Worm (Caenorhabditis elegans) whole organism, L1 larva: ENCODE measurements around the gene glrx-22.
A peak's percentile ranks its signal among the peaks of the same experiment; 100 is the strongest.

ENCODE experiments used
- C16A3.4 ChIP-seq: fragments of 150-350 bp; optimal IDR thresholded peaks from 2 replicates; lab custom pipeline; 2014; ENCODE audit warnings: missing biosample characterization, missing genetic modification characterization
- aha-1 ChIP-seq: fragments of 150-350 bp; optimal IDR thresholded peaks from 2 replicates; lab custom pipeline; 2014; ENCODE audit warnings: missing biosample characterization, missing genetic modification characterization
- ceh-63 ChIP-seq: fragments of 200-800 bp; sonication (Bioruptor generic); optimal IDR thresholded peaks from 2 replicates; lab custom pipeline; 2018; ENCODE audit warnings: mild to moderate bottlenecking, missing genetic modification characterization, missing compliant biosample characterization
- ceh-8 ChIP-seq: fragments of 200-800 bp; sonication (Bioruptor generic); optimal IDR thresholded peaks from 2 replicates; lab custom pipeline; 2018; ENCODE audit warnings: mild to moderate bottlenecking, missing genetic modification characterization, moderate library complexity, missing compliant biosample characterization
- ceh-88 ChIP-seq: fragments of 200-800 bp; sonication (Bioruptor generic); IDR thresholded peaks from 2 replicates; pipeline ENCODE4 v1.3.6; 2022; ENCODE audit warnings: missing genetic modification characterization, missing compliant biosample characterization
- dpl-1 ChIP-seq, 3 experiments: fragments of 150-350 bp in 2 of 3; sonication (generic microtip) in 1 of 3; optimal IDR thresholded peaks; 2 replicates each; lab custom pipeline; 2014 to 2017; ENCODE audit warnings: missing biosample characterization in 3 of 3, missing genetic modification characterization in 3 of 3, missing genetic modification reagents in 3 of 3
- elt-2 ChIP-seq: sonication (generic microtip); optimal IDR thresholded peaks from 2 replicates; lab custom pipeline; 2016; ENCODE audit warnings: missing genetic modification characterization, mild to moderate bottlenecking, inconsistent platforms, missing compliant biosample characterization, missing genetic modification reagents
- elt-3 ChIP-seq, 6 experiments: fragments of 150-350 bp in 1 of 6; sonication (generic microtip); optimal IDR thresholded peaks; 2 replicates each; lab custom pipeline; 2017 to 2018; ENCODE audit warnings: missing biosample characterization in 6 of 6, missing genetic modification characterization in 6 of 6, inconsistent platforms in 1 of 6
- fkh-10 ChIP-seq: sonication (generic microtip); optimal IDR thresholded peaks from 2 replicates; lab custom pipeline; 2017; ENCODE audit warnings: missing biosample characterization, missing genetic modification reagents, missing genetic modification characterization
- fkh-4 ChIP-seq: sonication (generic microtip); optimal IDR thresholded peaks from 2 replicates; lab custom pipeline; 2016; ENCODE audit warnings: missing compliant biosample characterization, missing genetic modification characterization, borderline replicate concordance
- fkh-8 ChIP-seq: sonication (generic microtip); optimal IDR thresholded peaks from 2 replicates; lab custom pipeline; 2016; ENCODE audit warnings: mild to moderate bottlenecking, missing genetic modification characterization, missing compliant biosample characterization
- grh-1 ChIP-seq: fragments of 200-800 bp; sonication (Bioruptor generic); IDR thresholded peaks from 2 replicates; pipeline ENCODE4 v1.3.6; 2022; ENCODE audit warnings: missing genetic modification reagents, missing genetic modification characterization, missing compliant biosample characterization
- hlh-4 ChIP-seq: sonication (generic microtip); optimal IDR thresholded peaks from 2 replicates; lab custom pipeline; 2016; ENCODE audit warnings: mild to moderate bottlenecking, missing genetic modification characterization, missing compliant biosample characterization
- lin-13 ChIP-seq: fragments of 150-350 bp; optimal IDR thresholded peaks from 2 replicates; lab custom pipeline; 2014; ENCODE audit warnings: missing biosample characterization, missing genetic modification reagents, missing genetic modification characterization
- lin-15B ChIP-seq: fragments of 150-350 bp; sonication (generic microtip); optimal IDR thresholded peaks from 3 replicates; lab custom pipeline; 2014; ENCODE audit warnings: missing biosample characterization, missing genetic modification characterization
- lin-35 ChIP-seq, 2 experiments: fragments of 150-350 bp; optimal IDR thresholded peaks; 2 replicates each; lab custom pipeline; 2014; ENCODE audit warnings: missing biosample characterization in 2 of 2, missing genetic modification characterization in 2 of 2, missing genetic modification reagents in 2 of 2
- mab-9 ChIP-seq: fragments of 200-800 bp; sonication (Bioruptor generic); IDR thresholded peaks from 2 replicates; pipeline ENCODE4 v1.3.6; 2022; ENCODE audit warnings: missing genetic modification reagents, missing genetic modification characterization, missing compliant biosample characterization
- nhr-237 ChIP-seq: fragments of 150-350 bp; optimal IDR thresholded peaks from 2 replicates; lab custom pipeline; 2014; ENCODE audit warnings: missing biosample characterization, missing genetic modification characterization
- nhr-28 ChIP-seq: fragments of 150-350 bp; optimal IDR thresholded peaks from 2 replicates; lab custom pipeline; 2014; ENCODE audit warnings: missing biosample characterization, missing genetic modification characterization
- nhr-76 ChIP-seq: sonication (generic microtip); optimal IDR thresholded peaks from 2 replicates; lab custom pipeline; 2017; ENCODE audit warnings: missing biosample characterization, missing genetic modification characterization
- nhr-85 ChIP-seq: sonication (generic microtip); peaks from one replicate; lab custom pipeline; 2016; ENCODE audit warnings: missing genetic modification characterization, inconsistent platforms, missing compliant biosample characterization
- pag-3 ChIP-seq: sonication (generic microtip); optimal IDR thresholded peaks from 2 replicates; lab custom pipeline; 2017; ENCODE audit warnings: missing genetic modification characterization, mild to moderate bottlenecking, missing compliant biosample characterization, antibody characterized with exemption, borderline replicate concordance; ENCODE audit not compliant: insufficient read depth
- pax-3 ChIP-seq: fragments of 200-800 bp; sonication (Bioruptor generic); optimal IDR thresholded peaks from 2 replicates; lab custom pipeline; 2018; ENCODE audit warnings: mild to moderate bottlenecking, missing genetic modification characterization, moderate library complexity, missing compliant biosample characterization
- pqm-1 ChIP-seq: sonication (generic microtip); optimal IDR thresholded peaks from 3 replicates; lab custom pipeline; 2017; ENCODE audit warnings: missing biosample characterization, missing genetic modification characterization
- rnt-1 ChIP-seq: sonication (generic microtip); optimal IDR thresholded peaks from 2 replicates; lab custom pipeline; 2016; ENCODE audit warnings: mild to moderate bottlenecking, missing genetic modification characterization, moderate library complexity, missing compliant biosample characterization
- skn-1 ChIP-seq: fragments of 150-350 bp; optimal IDR thresholded peaks from 2 replicates; lab custom pipeline; 2014; ENCODE audit warnings: missing biosample characterization, missing genetic modification characterization
- snu-23 ChIP-seq: sonication (generic microtip); optimal IDR thresholded peaks from 2 replicates; lab custom pipeline; 2016; ENCODE audit warnings: missing genetic modification characterization, missing compliant biosample characterization
- sptf-1 ChIP-seq: fragments of 150-350 bp; optimal IDR thresholded peaks from 2 replicates; lab custom pipeline; 2014; ENCODE audit warnings: missing biosample characterization, missing genetic modification characterization
- sup-37 ChIP-seq: fragments of 200-800 bp; sonication (Bioruptor generic); optimal IDR thresholded peaks from 2 replicates; lab custom pipeline; 2018; ENCODE audit warnings: mild to moderate bottlenecking, missing genetic modification characterization, missing compliant biosample characterization
- swsn-7 ChIP-seq: sonication (generic microtip); optimal IDR thresholded peaks from 2 replicates; lab custom pipeline; 2016; ENCODE audit warnings: missing genetic modification characterization, missing compliant biosample characterization
- tbx-2 ChIP-seq: sonication (generic microtip); optimal IDR thresholded peaks from 2 replicates; lab custom pipeline; 2016; ENCODE audit warnings: missing genetic modification characterization, missing compliant biosample characterization
- tlp-1 ChIP-seq: fragments of 150-350 bp; optimal IDR thresholded peaks from 2 replicates; lab custom pipeline; 2014; ENCODE audit warnings: missing biosample characterization, missing genetic modification characterization
- unc-30 ChIP-seq: sonication (generic microtip); optimal IDR thresholded peaks from 2 replicates; lab custom pipeline; 2017; ENCODE audit warnings: missing biosample characterization, missing genetic modification characterization
- xbp-1 ChIP-seq: sonication (generic microtip); optimal IDR thresholded peaks from 2 replicates; lab custom pipeline; 2016; ENCODE audit warnings: missing genetic modification characterization, missing compliant biosample characterization
- zag-1 ChIP-seq: fragments of 150-350 bp; optimal IDR thresholded peaks from 2 replicates; lab custom pipeline; 2014; ENCODE audit warnings: missing biosample characterization, missing genetic modification characterization
- ztf-11 ChIP-seq, 2 experiments: sonication (generic microtip); optimal IDR thresholded peaks; 2 replicates each; lab custom pipeline; 2016 to 2017; ENCODE audit warnings: missing genetic modification characterization in 2 of 2, missing biosample characterization in 1 of 2, missing compliant biosample characterization in 1 of 2

glrx-22 gene

DNA sequence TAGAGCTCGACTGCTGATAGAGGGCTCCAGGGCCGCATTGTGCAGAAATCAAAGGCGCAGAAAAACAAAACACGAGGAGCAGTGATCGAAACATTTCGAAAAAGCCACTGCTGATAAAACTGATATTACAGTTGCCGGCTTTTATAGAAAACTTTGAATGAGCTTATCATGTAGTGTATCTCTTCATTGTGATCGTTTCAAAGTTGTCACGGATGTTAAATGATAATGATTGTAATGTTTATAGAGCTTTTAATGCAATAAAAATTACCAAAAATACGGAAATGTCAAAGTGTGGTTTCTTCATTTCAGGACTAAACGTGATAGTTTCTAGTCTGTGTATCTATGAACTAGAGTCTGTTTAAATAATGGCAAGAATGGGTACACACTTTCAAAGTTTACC lies 32.4 kb downstream of the glrx-22 start, which contains the start of gene clec-52:
clec-52 (minus strand) TSS at position 101 of the 400 bp plus-strand sequence.
- no peak for TF ChIP-seq xbp-1 (tag; lab: Kevin White, UChicago)
- no peak for TF ChIP-seq ceh-88 (GFP tag; lab: Robert Waterston, UW)
- no peak for TF ChIP-seq lin-13 (GFP tag; lab: Kevin White, UChicago)
- TF ChIP-seq nhr-28 = no peak
- TF ChIP-seq elt-2 (tag; lab: Kevin White, UChicago) = peak; percentile 25
- TF ChIP-seq snu-23 (GFP tag; lab: Kevin White, UChicago) = no peak
- no peak for TF ChIP-seq fkh-10 (GFP tag; lab: Kevin White, UChicago)
- no peak for TF ChIP-seq nhr-237 (tag; lab: Kevin White, UChicago)

DNA sequence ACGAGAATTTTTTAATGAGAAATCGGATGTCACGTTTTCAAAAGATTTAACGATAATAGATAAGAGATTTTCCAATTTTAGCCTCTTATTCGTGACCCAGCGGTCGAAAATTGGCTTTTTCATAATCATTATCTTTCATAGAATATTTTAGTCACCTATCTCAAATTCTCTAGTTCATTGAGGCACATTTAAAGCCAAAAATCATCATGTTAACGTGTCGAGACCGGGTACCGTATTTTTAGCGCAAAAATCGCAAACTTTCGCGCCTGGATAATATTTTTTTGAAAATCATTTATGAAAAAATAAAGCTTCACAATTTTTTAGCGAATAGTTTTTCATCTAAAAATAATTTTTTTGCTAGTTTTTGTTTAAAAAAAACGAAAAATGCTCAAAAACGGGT lies 35.1 kb downstream of the glrx-22 start, which contains the start of gene B0218.7:
B0218.7 (minus strand) TSS at position 101 of the 400 bp plus-strand sequence.
- TF ChIP-seq ceh-8 (GFP tag; lab: Kevin White, UChicago) (no peak), sptf-1 (no peak), xbp-1 (tag; lab: Kevin White, UChicago) (no peak), pqm-1 (no peak), tbx-2 (no peak), fkh-8 (tag; lab: Kevin White, UChicago) (no peak), zag-1 (no peak), lin-35 (GFP tag; optimal IDR thresholded peaks at IDR 0.05; lab: Kevin White, UChicago) (no peak), lin-15B (no peak), swsn-7 (no peak), dpl-1 (GFP tag; optimal IDR thresholded peaks at IDR 0.05; lab: Kevin White, UChicago) (no peak), rnt-1 (tag; lab: Kevin White, UChicago) (no peak), ztf-11 (tag; optimal IDR thresholded peaks at IDR 0.05; lab: Kevin White, UChicago) (no peak), fkh-4 (no peak), aha-1 (tag; lab: Kevin White, UChicago) (no peak), pax-3 (no peak), nhr-85 (tag; lab: Kevin White, UChicago) (no peak), ceh-63 (no peak), mab-9 (GFP tag; lab: Robert Waterston, UW) (no peak), unc-30 (no peak)

DNA sequence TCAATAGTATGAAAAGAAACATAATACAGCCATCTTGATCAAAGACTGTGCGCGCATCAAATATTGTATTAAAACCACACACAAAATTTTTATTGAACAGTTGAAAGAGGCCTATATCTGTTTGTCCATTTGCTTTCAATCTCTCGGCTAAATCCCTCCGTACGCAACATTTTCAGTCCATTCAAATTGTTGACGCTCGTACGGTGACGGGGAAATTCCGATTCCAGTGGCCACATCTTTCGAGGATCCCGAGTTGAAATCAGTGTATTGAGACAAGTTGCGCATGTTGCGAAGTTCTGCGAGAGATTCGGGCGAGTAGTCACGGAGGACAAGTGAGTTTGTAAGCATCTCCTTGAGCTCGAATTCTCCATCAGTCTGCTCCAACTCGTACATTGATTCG lies 36.5 kb downstream of the glrx-22 start:
- TF ChIP-seq hlh-4 (tag; lab: Kevin White, UChicago) = no peak
- no peak for TF ChIP-seq nhr-76 (tag; lab: Kevin White, UChicago)
- TF ChIP-seq skn-1 (tag; lab: Kevin White, UChicago) = no peak
- TF ChIP-seq elt-3 (tag; optimal IDR thresholded peaks at IDR 0.05; lab: Kevin White, UChicago) = no peak
- TF ChIP-seq pag-3 = no peak
- no peak for TF ChIP-seq mab-9 (GFP tag; lab: Robert Waterston, UW)
- TF ChIP-seq grh-1 (GFP tag; lab: Robert Waterston, UW) = no peak
- TF ChIP-seq sup-37 (GFP tag; lab: Kevin White, UChicago) = no peak

DNA sequence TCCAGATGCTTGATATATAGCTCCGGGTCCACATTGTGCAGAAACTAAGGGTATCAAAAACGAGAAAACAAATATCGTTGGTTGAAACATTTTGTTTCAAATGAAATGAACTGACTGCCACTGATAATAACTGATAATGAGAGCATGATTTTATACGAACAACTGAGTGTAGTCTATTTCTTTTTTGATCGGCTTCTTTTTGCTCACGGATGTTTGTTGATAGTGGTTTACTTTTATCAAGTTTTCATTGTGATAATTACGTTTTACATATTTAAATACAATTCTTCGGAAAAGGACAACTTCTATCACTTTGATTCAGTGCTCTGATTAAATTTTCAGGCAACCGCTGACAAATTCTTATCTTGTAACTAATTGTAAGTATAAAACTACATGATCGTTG lies 37.3 kb downstream of the glrx-22 start, which contains the start of gene clec-51:
clec-51 (minus strand) TSS at position 114 of the 400 bp plus-strand sequence.
- TF ChIP-seq elt-2 (tag; lab: Kevin White, UChicago) = peak; percentile 92
- TF ChIP-seq hlh-4 (tag; lab: Kevin White, UChicago) = no peak
- TF ChIP-seq, all 84 proteins: peak for 1

DNA sequence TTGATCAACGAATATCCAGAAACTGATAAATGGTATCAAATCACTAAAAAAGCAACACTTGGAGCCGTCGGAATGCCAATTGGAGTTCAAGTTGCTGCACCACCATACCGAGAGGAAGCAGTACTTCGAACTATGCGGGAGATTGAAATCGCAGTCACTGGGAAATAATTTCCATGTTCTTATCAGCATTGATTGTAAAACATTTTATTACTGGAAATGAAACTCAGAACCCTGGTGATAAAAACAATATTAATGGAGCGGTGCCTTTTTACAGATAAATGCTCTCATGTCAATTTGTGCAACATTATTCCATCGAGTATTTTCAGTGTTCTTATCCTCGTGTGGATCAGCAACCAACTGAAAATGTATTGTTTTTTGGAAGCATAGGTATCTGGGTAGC lies 39.3 kb downstream of the glrx-22 start:
- TF ChIP-seq tlp-1 (tag; lab: Kevin White, UChicago) (peak; percentile 9), elt-2 (tag; lab: Kevin White, UChicago) (peak; percentile 37), C16A3.4 (tag; lab: Kevin White, UChicago) (no peak)
